Fruit fly (Drosophila melanogaster): ENCODE results near the gene CG5412.

CG5412 gene

DNA sequence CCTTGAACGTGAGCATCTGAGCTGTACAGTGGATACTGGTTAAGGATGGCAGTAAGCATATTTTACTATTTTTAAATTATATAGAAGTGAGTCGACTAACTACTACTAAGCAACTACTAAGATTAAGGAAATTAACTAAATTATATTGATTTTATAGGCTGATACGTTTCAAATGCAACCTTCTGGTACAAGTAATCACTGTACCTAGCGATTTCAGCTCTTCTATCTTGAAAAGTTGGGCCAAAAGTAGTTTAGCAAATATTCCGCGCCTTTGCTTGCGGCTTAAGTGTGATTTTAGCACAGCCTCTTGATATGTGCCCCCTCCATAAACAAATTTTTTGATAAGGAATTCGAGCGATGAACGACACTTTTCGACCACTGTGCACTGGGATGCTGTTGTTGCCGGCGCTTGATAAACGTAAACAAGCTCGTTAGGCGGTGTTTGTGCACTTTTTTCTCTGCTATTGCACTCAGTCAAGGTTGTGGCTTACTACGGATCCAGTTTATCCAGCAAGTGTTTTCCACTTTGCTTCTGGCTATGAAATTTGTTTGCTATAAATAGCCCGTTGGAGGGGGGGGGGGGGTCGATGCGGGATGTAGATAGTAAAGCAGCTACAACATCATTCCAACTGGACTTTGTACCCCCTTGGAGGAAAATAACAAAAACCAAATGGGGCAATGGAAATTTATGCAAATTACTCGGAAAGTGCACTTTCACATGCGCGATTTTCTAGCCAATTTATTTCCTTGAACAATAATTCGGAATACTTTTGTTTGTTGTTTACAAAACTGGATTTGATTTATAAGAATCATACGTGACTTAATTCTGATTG is 20.4 kb upstream of the CG5412 start (continued):
- TF ChIP-seq vnd (GFP tag; IDR thresholded peaks at IDR 0.05; ENCODE audit: partially characterized antibody) (no peak), knrl (GFP tag; IDR thresholded peaks at IDR 0.05; ENCODE audit: partially characterized antibody) (no peak), sim (GFP tag; IDR thresholded peaks at IDR 0.05) (no peak), CG12219 (GFP tag; optimal IDR thresholded peaks at IDR 0.05) (no peak), CG34376 (GFP tag; optimal IDR thresholded peaks at IDR 0.05) (no peak), CG10267 (tag; optimal IDR thresholded peaks at IDR 0.05) (peak; percentile 24), fru (optimal IDR thresholded peaks at IDR 0.05) (no peak), Gsc (GFP tag; IDR thresholded peaks at IDR 0.05) (no peak), CG13894 (tag; optimal IDR thresholded peaks at IDR 0.05) (no peak), PHDP (tag; optimal IDR thresholded peaks at IDR 0.05) (peak; percentile 40), so (GFP tag; IDR thresholded peaks at IDR 0.05) (peak; percentile 86), salm (tag; optimal IDR thresholded peaks at IDR 0.05) (no peak), CG1529 (GFP tag; optimal IDR thresholded peaks at IDR 0.05) (no peak), Dad (GFP tag; optimal IDR thresholded peaks at IDR 0.05) (no peak), Med (GFP tag) (peak; percentile 88), Myb (GFP tag; optimal IDR thresholded peaks at IDR 0.05) (peak; percentile 24), peb (GFP tag; IDR thresholded peaks at IDR 0.05) (0 out of 2 replicates have a peak, but pooled peaks have one; percentile 24), CG6254 (GFP tag; optimal IDR thresholded peaks at IDR 0.05) (peak; percentile 29), D19A (tag; optimal IDR thresholded peaks at IDR 0.05) (peak; percentile 40), al (GFP tag; IDR thresholded peaks at IDR 0.05) (peak; percentile 89), CG1233 (GFP tag; optimal IDR thresholded peaks at IDR 0.05) (no peak), CG15269 (tag; optimal IDR thresholded peaks at IDR 0.05) (peak; percentile 76), H2.0 (GFP tag; IDR thresholded peaks at IDR 0.05) (peak; percentile 64), sob (GFP tag; IDR thresholded peaks at IDR 0.05) (peak; percentile 84), CG2129 (GFP tag; IDR thresholded peaks at IDR 0.05; ENCODE audit: partially characterized antibody) (no peak), CG2116 (GFP tag; optimal IDR thresholded peaks at IDR 0.05) (no peak), ranshi (GFP tag; IDR thresholded peaks at IDR 0.05) (peak; percentile 80), usp (GFP tag; optimal IDR thresholded peaks at IDR 0.05) (no peak), Camta (GFP tag; optimal IDR thresholded peaks at IDR 0.05) (no peak), Mrtf (GFP tag; IDR thresholded peaks at IDR 0.05) (peak; percentile 73; the same call in 2 of the 3 replicates), Lim3 (GFP tag; IDR thresholded peaks at IDR 0.05) (no peak), ham (GFP tag; IDR thresholded peaks at IDR 0.05) (0 out of 2 replicates have a peak, but pooled peaks have one; percentile 24), CG43689 (GFP tag; IDR thresholded peaks at IDR 0.05) (peak; percentile 39; the same call in 1 of the 2 replicates), Doc3 (GFP tag; IDR thresholded peaks at IDR 0.05; ENCODE audit: partially characterized antibody) (no peak), fd102C (GFP tag; optimal IDR thresholded peaks at IDR 0.05) (no peak), CG18011 (GFP tag; optimal IDR thresholded peaks at IDR 0.05) (no peak), schlank (tag; optimal IDR thresholded peaks at IDR 0.05) (no peak), CG3163 (GFP tag; optimal IDR thresholded peaks at IDR 0.05) (no peak), Dll (GFP tag; IDR thresholded peaks at IDR 0.05; ENCODE audit: partially characterized antibody) (no peak), Abd-B (GFP tag; optimal IDR thresholded peaks at IDR 0.05) (peak; percentile 52), CG14667 (GFP tag; IDR thresholded peaks at IDR 0.05) (peak; percentile 83), E2f1 (GFP tag; IDR thresholded peaks at IDR 0.05) (peak; percentile 73), CG4328 (GFP tag; optimal IDR thresholded peaks at IDR 0.05) (no peak), CG7372 (GFP tag; IDR thresholded peaks at IDR 0.05) (peak; percentile 82), gcm2 (GFP tag; optimal IDR thresholded peaks at IDR 0.05) (no peak), CG2202 (tag; optimal IDR thresholded peaks at IDR 0.05) (no peak), trem (tag; optimal IDR thresholded peaks at IDR 0.05) (no peak), eve (GFP tag; optimal IDR thresholded peaks at IDR 0.05) (no peak), CG2199 (GFP tag; IDR thresholded peaks at IDR 0.05) (no peak), CG11093 (GFP tag; IDR thresholded peaks at IDR 0.05) (no peak; the same call in 1 of the 3 replicates)

Measured in whole organism, embryonic.